Worm (Caenorhabditis elegans): ENCODE measurements around the gene sre-47.

The sre-47 gene

DNA sequence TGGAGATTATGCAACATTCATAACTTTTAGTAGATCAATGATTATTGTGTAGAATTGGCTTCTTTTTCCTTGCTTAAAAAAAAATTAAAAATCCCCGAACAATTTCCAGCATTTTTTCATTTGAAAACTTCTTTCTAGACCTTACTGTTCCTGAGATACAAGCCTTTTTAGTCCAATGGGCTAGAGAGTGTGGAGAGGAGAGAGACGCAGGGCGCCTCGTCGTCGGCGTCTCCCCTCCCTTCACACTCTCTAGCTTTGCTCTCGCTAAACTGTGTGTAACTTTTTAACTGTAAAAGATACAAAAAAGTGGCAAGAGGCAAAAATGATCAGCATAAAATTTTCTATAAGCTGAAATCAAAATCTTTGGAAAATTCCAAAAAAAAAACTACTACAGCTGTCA is 20.7 kb upstream of the sre-47 start:
- no peak for TF ChIP-seq efl-1 (optimal IDR thresholded peaks at IDR 0.05)
- TF ChIP-seq efl-1 (GFP tag; optimal IDR thresholded peaks at IDR 0.05 in 1 of 2): peak in 1 of 2 experiments; percentile 75
- TF ChIP-seq jun-1 (tag; optimal IDR thresholded peaks at IDR 0.05): no peak

DNA sequence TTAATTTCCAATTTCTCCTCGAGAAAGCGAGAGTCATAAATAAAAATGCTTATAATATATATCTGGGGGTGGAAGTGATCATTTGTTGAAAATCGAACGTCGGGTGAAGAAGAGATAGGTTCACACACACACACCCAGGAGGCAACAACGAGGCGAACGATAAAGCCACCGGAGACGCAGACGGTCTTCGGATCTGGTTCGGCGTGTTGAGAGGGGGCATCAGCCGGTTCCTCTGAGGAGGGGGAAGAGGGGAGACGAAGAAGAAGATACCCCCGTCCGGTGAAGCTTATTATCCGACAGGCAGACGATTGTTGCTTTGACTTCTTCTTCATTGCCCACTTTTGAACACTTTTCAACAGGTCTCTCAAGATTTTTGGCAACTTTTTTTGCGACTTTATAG is 20.3 kb upstream of the sre-47 start:
- TF ChIP-seq snu-23 (GFP tag; optimal IDR thresholded peaks at IDR 0.05) (no peak), blmp-1 (tag; optimal IDR thresholded peaks at IDR 0.05) (peak; percentile 44)

- TF ChIP-seq efl-1 (optimal IDR thresholded peaks at IDR 0.05) (no peak), efl-1 (GFP tag; optimal IDR thresholded peaks at IDR 0.05 in 1 of 2) (peak in 1 of 2 experiments; percentile 74), alr-1 (tag; optimal IDR thresholded peaks at IDR 0.05; ENCODE audit: borderline replicate concordance) (no peak), nhr-11 (tag; optimal IDR thresholded peaks at IDR 0.05) (no peak), blmp-1 (tag; optimal IDR thresholded peaks at IDR 0.05) (peak; percentile 15), snpc-4 (tag; optimal IDR thresholded peaks at IDR 0.05) (peak; percentile 76)
These were observed 19.5 kb upstream of the sre-47 start for ce11 chrII:14003821-14004430.

DNA sequence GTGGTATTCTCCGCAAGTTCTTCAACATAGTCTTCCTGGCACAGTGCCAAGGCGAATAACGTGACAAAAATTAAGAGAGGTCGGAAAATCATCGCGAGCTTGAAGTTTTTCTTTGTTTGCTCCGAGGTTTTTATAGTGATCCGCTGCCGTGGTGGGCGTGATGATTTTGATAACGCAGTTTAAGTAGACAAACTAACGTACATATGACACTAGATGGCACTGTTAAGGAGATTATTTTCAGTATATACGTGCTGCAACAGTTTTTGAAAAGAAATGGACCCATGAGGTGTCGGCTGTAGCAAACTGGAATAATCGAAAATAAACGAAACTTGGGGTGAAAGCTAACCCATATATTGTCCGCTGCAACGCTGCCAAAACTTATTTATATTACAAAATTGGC is 17.7 kb upstream of the sre-47 start, which contains the start of gene F01D5.5:
F01D5.5 (minus strand) TSS at position 101 of the 400 bp plus-strand sequence.
- TF ChIP-seq elt-2 (tag; optimal IDR thresholded peaks at IDR 0.05): peak; percentile 55
- TF ChIP-seq elt-3 (tag; optimal IDR thresholded peaks at IDR 0.05): no peak

ce11 chrII:14000044-14000443 is 15.6 kb upstream of the sre-47 start, which contains the start of gene F01D5.3:
Gene F01D5.3 (minus strand): TSS chrII:14000144.
- peak; percentile 21 for TF ChIP-seq elt-2 (tag; optimal IDR thresholded peaks at IDR 0.05)

DNA sequence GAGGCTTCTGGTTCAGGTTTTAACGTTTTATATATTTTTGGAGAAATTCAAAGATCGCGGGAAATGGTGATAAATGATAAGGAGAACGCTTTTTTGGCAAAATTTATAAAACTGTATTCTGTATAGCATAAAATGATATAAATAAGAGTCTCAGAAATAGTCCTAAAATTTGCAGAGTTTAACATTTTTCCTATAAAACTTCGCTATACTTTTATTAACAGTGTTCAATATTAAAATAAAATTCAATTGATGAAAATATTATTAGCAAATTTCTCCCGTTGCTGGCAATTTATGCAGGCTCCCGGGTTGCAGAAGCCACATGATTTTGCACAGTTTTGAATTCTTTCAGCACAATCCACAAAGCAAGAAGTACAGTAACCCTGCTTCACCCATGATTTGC is 14.5 kb upstream of the sre-47 start, which contains the start of gene F01D5.2:
F01D5.2 (minus strand) TSS at position 101 of the 400 bp plus-strand sequence.
- no peak for TF ChIP-seq lir-3 (tag; optimal IDR thresholded peaks at IDR 0.05; ENCODE audit: poor library complexity)
- TF ChIP-seq egl-27 (tag; optimal IDR thresholded peaks at IDR 0.05): no peak
- TF ChIP-seq tlp-1 (tag; optimal IDR thresholded peaks at IDR 0.05): no peak

DNA sequence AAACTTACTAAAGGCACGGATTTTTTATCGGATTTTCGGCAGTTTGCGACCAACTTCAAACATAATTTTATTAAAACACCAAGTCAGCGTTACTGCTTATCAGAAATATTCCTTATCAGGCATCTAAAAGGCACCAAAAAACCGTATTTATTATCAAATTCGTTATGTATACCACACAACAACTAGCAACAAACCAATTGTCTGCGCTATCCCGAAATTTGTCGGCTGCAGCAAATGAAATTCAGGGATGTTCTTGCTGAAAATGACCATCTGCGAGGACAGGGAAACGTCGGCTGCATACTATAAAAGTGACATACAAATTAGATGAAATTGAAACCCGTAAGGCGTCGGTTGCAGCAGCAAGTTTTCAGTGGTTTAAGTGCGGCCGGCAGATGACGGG is 13.5 kb upstream of the sre-47 start:
- no peak for TF ChIP-seq efl-1 (optimal IDR thresholded peaks at IDR 0.05)
- no peak for TF ChIP-seq efl-1 (GFP tag; optimal IDR thresholded peaks at IDR 0.05 in 1 of 2)
- TF ChIP-seq unc-62 (GFP tag; optimal IDR thresholded peaks at IDR 0.05): no peak
- no peak for TF ChIP-seq fkh-10 (GFP tag; optimal IDR thresholded peaks at IDR 0.05)
- no peak for TF ChIP-seq dpl-1 (GFP tag; optimal IDR thresholded peaks at IDR 0.05)
- no peak for TF ChIP-seq ztf-4 (tag; optimal IDR thresholded peaks at IDR 0.05)
- TF ChIP-seq lin-35 (GFP tag; optimal IDR thresholded peaks at IDR 0.05): no peak
- no peak for TF ChIP-seq nhr-84 (tag; optimal IDR thresholded peaks at IDR 0.05)
- TF ChIP-seq nhr-237 (tag; optimal IDR thresholded peaks at IDR 0.05): no peak
- TF ChIP-seq pag-3 (tag; optimal IDR thresholded peaks at IDR 0.05; ENCODE audit: borderline replicate concordance, insufficient read depth): no peak
- TF ChIP-seq lir-3 (tag; optimal IDR thresholded peaks at IDR 0.05; ENCODE audit: poor library complexity): no peak
- TF ChIP-seq ztf-11 (tag; optimal IDR thresholded peaks at IDR 0.05): no peak
- TF ChIP-seq fos-1 (tag; optimal IDR thresholded peaks at IDR 0.05): no peak
- no peak for TF ChIP-seq unc-98 (GFP tag; IDR thresholded peaks at IDR 0.05)
- TF ChIP-seq lin-15B (tag; optimal IDR thresholded peaks at IDR 0.05): no peak

ce11 chrII:13997477-13997876 is 13.0 kb upstream of the sre-47 start, which contains the start of gene F01D5.1:
Gene F01D5.1 (minus strand): TSS chrII:13997581.
- no peak for TF ChIP-seq swsn-7 (tag; optimal IDR thresholded peaks at IDR 0.05)
- TF ChIP-seq elt-2 (tag; optimal IDR thresholded peaks at IDR 0.05): peak; percentile 84

Data from whole organism, L1 larva.